Worm (Caenorhabditis elegans) whole organism, L2 larva: ENCODE results near the gene srw-85.

Experiments used
- alr-1 ChIP-seq: fragments of 150-350 bp; optimal IDR thresholded peaks from 2 replicates; lab custom pipeline; 2014; ENCODE audit warnings: missing biosample characterization, missing genetic modification characterization
- ama-1 ChIP-seq: fragments of 150-350 bp; optimal IDR thresholded peaks from 2 replicates; lab custom pipeline; 2018; ENCODE audit warnings: inconsistent platforms
- dmd-4 ChIP-seq: sonication (generic microtip); optimal IDR thresholded peaks from 2 replicates; lab custom pipeline; 2017; ENCODE audit warnings: missing biosample characterization, missing genetic modification characterization
- elt-3 ChIP-seq: sonication (generic microtip); optimal IDR thresholded peaks from 2 replicates; lab custom pipeline; 2017; ENCODE audit warnings: missing biosample characterization, missing genetic modification characterization
- mab-5 ChIP-seq: fragments of 150-350 bp; optimal IDR thresholded peaks from 2 replicates; lab custom pipeline; 2014; ENCODE audit warnings: missing biosample characterization, missing genetic modification characterization
- snpc-4 ChIP-seq: fragments of 150-350 bp; optimal IDR thresholded peaks from 2 replicates; lab custom pipeline; 2014; ENCODE audit warnings: missing biosample characterization, missing genetic modification characterization
- unc-55 ChIP-seq: fragments of 150-350 bp; sonication (generic microtip); optimal IDR thresholded peaks from 3 replicates; lab custom pipeline; 2014; ENCODE audit warnings: missing biosample characterization, missing genetic modification reagents, missing genetic modification characterization
- zag-1 ChIP-seq: fragments of 150-350 bp; optimal IDR thresholded peaks from 2 replicates; lab custom pipeline; 2014; ENCODE audit warnings: missing biosample characterization, missing genetic modification characterization

DNA sequence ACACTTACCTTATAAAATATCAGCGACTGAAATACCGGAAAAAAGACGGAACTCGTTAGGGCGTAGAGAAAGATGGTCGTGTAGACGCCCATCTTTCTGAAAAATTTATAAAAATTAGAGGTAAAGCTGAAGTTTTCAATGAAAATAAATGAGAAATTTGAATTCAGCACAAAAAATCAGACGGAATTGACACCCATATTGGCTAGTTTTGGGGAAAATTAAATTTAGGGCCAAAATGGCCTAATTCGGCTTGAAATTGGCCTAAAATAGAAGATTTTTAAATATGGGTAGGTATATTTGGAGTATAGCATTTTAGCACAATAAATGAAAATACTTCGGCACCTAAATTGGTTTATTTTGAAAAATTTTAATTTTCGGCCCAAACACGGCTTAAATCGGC lies 40.9 kb downstream of the srw-85 start, which contains the start of gene slcr-46.2:
- no peak for TF ChIP-seq ama-1 (lab: Kevin White, UChicago)
- no peak for TF ChIP-seq zag-1
- TF ChIP-seq unc-55 (GFP tag; lab: Kevin White, UChicago) = no peak
- no peak for TF ChIP-seq dmd-4 (tag; lab: Kevin White, UChicago)
- no peak for TF ChIP-seq mab-5 (tag; lab: Kevin White, UChicago)
- no peak for TF ChIP-seq elt-3
- no peak for TF ChIP-seq alr-1 (tag; lab: Kevin White, UChicago)
- no peak for TF ChIP-seq snpc-4 (tag; lab: Kevin White, UChicago)
